Fruit fly (Drosophila melanogaster) whole organism, embryonic: ENCODE results near the gene CG12398.
A peak's percentile ranks its signal among the peaks of the same experiment; 100 is the strongest.

Experiments used
- Atf-2 ChIP-seq: fragments of 200-800 bp; sonication (Bioruptor generic); optimal IDR thresholded peaks from 2 replicates; lab custom pipeline; 2016; ENCODE audit warnings: missing biosample characterization, missing genetic modification characterization
- Atf3 ChIP-seq: fragments of 200-800 bp; sonication (Bioruptor generic); optimal IDR thresholded peaks from 3 replicates; lab custom pipeline; 2016; ENCODE audit warnings: missing biosample characterization, missing genetic modification characterization
- Atf6 ChIP-seq: fragments of 200-800 bp; sonication (Bioruptor generic); IDR thresholded peaks from 2 replicates; pipeline ENCODE4 v1.3.6; 2022; ENCODE audit warnings: missing biosample characterization, missing genetic modification characterization
- B-H2 ChIP-seq: fragments of 200-800 bp; sonication (Bioruptor generic); optimal IDR thresholded peaks from 2 replicates; lab custom pipeline; 2018; ENCODE audit warnings: missing biosample characterization, mild to moderate bottlenecking, missing genetic modification characterization
- CG1024 ChIP-seq: fragments of 200-800 bp; sonication (Bioruptor generic); IDR thresholded peaks from 2 replicates; pipeline ENCODE4 v1.3.6; 2022; ENCODE audit warnings: missing biosample characterization, missing genetic modification characterization
- CG10267 ChIP-seq: fragments of 200-800 bp; sonication (Bioruptor generic); optimal IDR thresholded peaks from 2 replicates; lab custom pipeline; 2018; ENCODE audit warnings: missing biosample characterization, mild to moderate bottlenecking, missing genetic modification characterization, moderate library complexity
- CG10274 ChIP-seq: fragments of 200-800 bp; sonication (Bioruptor generic); optimal IDR thresholded peaks from 3 replicates; lab custom pipeline; 2017; ENCODE audit warnings: missing biosample characterization, mild to moderate bottlenecking, missing genetic modification characterization
- CG10462 ChIP-seq: fragments of 200-800 bp; sonication (Bioruptor generic); optimal IDR thresholded peaks from 2 replicates; lab custom pipeline; 2016; ENCODE audit warnings: missing biosample characterization, missing genetic modification characterization
- CG10543 ChIP-seq: fragments of 200-800 bp; sonication (Bioruptor generic); optimal IDR thresholded peaks from 3 replicates; lab custom pipeline; 2017; ENCODE audit warnings: missing biosample characterization, mild to moderate bottlenecking, missing genetic modification characterization, moderate library complexity
- CG10959 ChIP-seq: fragments of 200-800 bp; sonication (Bioruptor generic); IDR thresholded peaks from 2 replicates; pipeline ENCODE4 v1.3.6; 2022; ENCODE audit warnings: missing biosample characterization, missing genetic modification characterization
- CG12219 ChIP-seq: fragments of 200-800 bp; sonication (Bioruptor generic); optimal IDR thresholded peaks from 3 replicates; lab custom pipeline; 2018; ENCODE audit warnings: missing biosample characterization, mild to moderate bottlenecking, missing genetic modification characterization
- CG13894 ChIP-seq: fragments of 200-800 bp; sonication (Bioruptor generic); optimal IDR thresholded peaks from 3 replicates; lab custom pipeline; 2018; ENCODE audit warnings: missing biosample characterization, mild to moderate bottlenecking, missing genetic modification characterization, moderate library complexity
- CG17912 ChIP-seq: fragments of 200-800 bp; sonication (Bioruptor generic); optimal IDR thresholded peaks from 2 replicates; lab custom pipeline; 2018; ENCODE audit warnings: missing biosample characterization, mild to moderate bottlenecking, missing genetic modification characterization
- CG18619 ChIP-seq: fragments of 200-800 bp; sonication (Bioruptor generic); optimal IDR thresholded peaks from 3 replicates; lab custom pipeline; 2017; ENCODE audit warnings: missing biosample characterization, mild to moderate bottlenecking, missing genetic modification characterization
- CG3726 ChIP-seq: fragments of 200-800 bp; sonication (Bioruptor generic); IDR thresholded peaks from 3 replicates; pipeline ENCODE4, ENCODE4 v1.3.6; 2022; ENCODE audit warnings: missing biosample characterization, missing genetic modification characterization
- CG6765 ChIP-seq: fragments of 200-800 bp; sonication (Bioruptor generic); optimal IDR thresholded peaks from 3 replicates; lab custom pipeline; 2017; ENCODE audit warnings: missing biosample characterization, mild to moderate bottlenecking, missing genetic modification characterization
- CG7556 ChIP-seq: fragments of 200-800 bp; sonication (Bioruptor generic); optimal IDR thresholded peaks from 2 replicates; lab custom pipeline; 2017; ENCODE audit warnings: missing biosample characterization, mild to moderate bottlenecking, missing genetic modification characterization
- CG7745 ChIP-seq: fragments of 200-800 bp; sonication (Bioruptor generic); optimal IDR thresholded peaks from 2 replicates; lab custom pipeline; 2018; ENCODE audit warnings: missing biosample characterization, mild to moderate bottlenecking, missing genetic modification characterization, moderate library complexity
- CG7987 ChIP-seq: fragments of 200-800 bp; sonication (Bioruptor generic); optimal IDR thresholded peaks from 2 replicates; lab custom pipeline; 2018; ENCODE audit warnings: missing biosample characterization, mild to moderate bottlenecking, missing genetic modification characterization, moderate library complexity
- CG8281 ChIP-seq: fragments of 200-800 bp; sonication (Bioruptor generic); optimal IDR thresholded peaks from 2 replicates; lab custom pipeline; 2018; ENCODE audit warnings: missing biosample characterization, mild to moderate bottlenecking, missing genetic modification characterization, moderate library complexity
- CTCF ChIP-seq: fragments of 200-800 bp; sonication (Bioruptor generic); optimal IDR thresholded peaks from 2 replicates; lab custom pipeline; 2017; ENCODE audit warnings: missing biosample characterization, mild to moderate bottlenecking, missing genetic modification characterization, moderate library complexity
- D19A ChIP-seq: fragments of 200-800 bp; optimal IDR thresholded peaks from 3 replicates; lab custom pipeline; 2019; ENCODE audit warnings: missing biosample characterization, mild to moderate bottlenecking, missing genetic modification characterization, moderate library complexity
- D19B ChIP-seq: fragments of 200-800 bp; sonication (Bioruptor generic); optimal IDR thresholded peaks from 2 replicates; lab custom pipeline; 2017; ENCODE audit warnings: missing biosample characterization, mild to moderate bottlenecking, missing genetic modification characterization
- Doc3 ChIP-seq: fragments of 200-800 bp; sonication (Bioruptor generic); IDR thresholded peaks from 3 replicates; pipeline ENCODE4 v1.3.6; 2022; ENCODE audit warnings: missing biosample characterization, missing genetic modification characterization; ENCODE audit not compliant: partially characterized antibody
- Fer3 ChIP-seq: fragments of 200-800 bp; sonication (Bioruptor generic); optimal IDR thresholded peaks from 2 replicates; lab custom pipeline; 2018; ENCODE audit warnings: missing biosample characterization, mild to moderate bottlenecking, missing genetic modification characterization, moderate library complexity
- HLH3B ChIP-seq: fragments of 200-800 bp; sonication (Bioruptor generic); IDR thresholded peaks from 2 replicates; pipeline ENCODE4 v1.3.6; 2022; ENCODE audit warnings: missing biosample characterization, missing genetic modification characterization
- HLHmδ ChIP-seq: fragments of 200-800 bp; sonication (Bioruptor generic); optimal IDR thresholded peaks from 2 replicates; lab custom pipeline; 2018; ENCODE audit warnings: missing biosample characterization, mild to moderate bottlenecking, missing genetic modification characterization, moderate library complexity
- Hey ChIP-seq: fragments of 200-800 bp; sonication (Bioruptor generic); optimal IDR thresholded peaks from 3 replicates; lab custom pipeline; 2018; ENCODE audit warnings: missing biosample characterization, mild to moderate bottlenecking, missing genetic modification characterization
- Hr39 ChIP-seq: fragments of >200 bp; optimal IDR thresholded peaks from 2 replicates; lab custom pipeline; 2017
- MBD-R2 ChIP-seq: fragments of 200-800 bp; sonication (Bioruptor generic); IDR thresholded peaks from 2 replicates; pipeline ENCODE4 v1.3.6; 2022; ENCODE audit warnings: missing biosample characterization, missing genetic modification characterization
- MTF-1 ChIP-seq: fragments of 200-800 bp; sonication (Bioruptor generic); optimal IDR thresholded peaks from 2 replicates; lab custom pipeline; 2018; ENCODE audit warnings: missing biosample characterization, mild to moderate bottlenecking, missing genetic modification characterization, borderline replicate concordance
- Nf-YA ChIP-seq: fragments of 200-800 bp; sonication (Bioruptor generic); IDR thresholded peaks from 2 replicates; pipeline ENCODE4 v1.3.6; 2022; ENCODE audit warnings: missing biosample characterization, missing genetic modification characterization
- PHDP ChIP-seq: fragments of 200-800 bp; sonication (Bioruptor generic); optimal IDR thresholded peaks from 3 replicates; lab custom pipeline; 2018; ENCODE audit warnings: missing biosample characterization, mild to moderate bottlenecking, missing genetic modification characterization, moderate library complexity
- Xrp1 ChIP-seq: fragments of 200-800 bp; sonication (Bioruptor generic); IDR thresholded peaks from 2 replicates; pipeline ENCODE4 v1.3.6; 2022; ENCODE audit warnings: missing biosample characterization, missing genetic modification characterization
- ac ChIP-seq: fragments of 200-800 bp; sonication (Bioruptor generic); optimal IDR thresholded peaks from 3 replicates; lab custom pipeline; 2017; ENCODE audit warnings: missing biosample characterization, mild to moderate bottlenecking, missing genetic modification characterization
- ase ChIP-seq: fragments of 200-800 bp; sonication (Bioruptor generic); IDR thresholded peaks from 3 replicates; pipeline ENCODE4 v1.3.6; 2022; ENCODE audit warnings: missing biosample characterization, missing genetic modification characterization
- disco-r ChIP-seq: fragments of 200-800 bp; sonication (Bioruptor generic); optimal IDR thresholded peaks from 2 replicates; lab custom pipeline; 2016; ENCODE audit warnings: missing biosample characterization, missing genetic modification characterization
- gem ChIP-seq: fragments of 200-800 bp; sonication (Bioruptor generic); optimal IDR thresholded peaks from 2 replicates; lab custom pipeline; 2019; ENCODE audit warnings: missing biosample characterization, mild to moderate bottlenecking, missing genetic modification characterization, moderate library complexity
- hkb ChIP-seq, 2 experiments: fragments of 200-800 bp in 1 of 2; fragments of >200 bp in 1 of 2; sonication (Bioruptor generic) in 1 of 2; IDR thresholded peaks in 1 of 2; optimal IDR thresholded peaks in 1 of 2; 2 replicates each; pipeline versions ENCODE4 v1.3.6 to Lab custom; 2017 to 2022; ENCODE audit warnings: missing biosample characterization in 1 of 2, missing genetic modification characterization in 1 of 2
- kni ChIP-seq: fragments of 200-800 bp; sonication (Bioruptor generic); optimal IDR thresholded peaks from 3 replicates; lab custom pipeline; 2017; ENCODE audit warnings: mild to moderate bottlenecking, missing biosample characterization, missing genetic modification reagents, missing genetic modification characterization
- mam ChIP-seq: fragments of 200-800 bp; sonication (Bioruptor generic); optimal IDR thresholded peaks from 3 replicates; lab custom pipeline; 2016; ENCODE audit warnings: missing biosample characterization, missing genetic modification characterization
- pan ChIP-seq, 4 experiments: fragments of >200 bp in 3 of 4; fragments of 200-800 bp in 1 of 4; sonication (Bioruptor generic) in 1 of 4; optimal IDR thresholded peaks in 3 of 4; IDR thresholded peaks in 1 of 4; 2 replicates each; pipeline versions ENCODE4 v1.3.6 to Lab custom; 2017 to 2022; ENCODE audit warnings: missing biosample characterization in 2 of 4, missing genetic modification characterization in 2 of 4, mixed read lengths in 1 of 4
- ranshi ChIP-seq: fragments of 200-800 bp; sonication (Bioruptor generic); IDR thresholded peaks from 2 replicates; pipeline ENCODE4 v1.3.6; 2022; ENCODE audit warnings: missing biosample characterization, missing genetic modification characterization
- sd ChIP-seq: fragments of 200-800 bp; sonication (Bioruptor generic); optimal IDR thresholded peaks from 3 replicates; lab custom pipeline; 2018; ENCODE audit warnings: missing biosample characterization, mild to moderate bottlenecking, missing genetic modification characterization, moderate library complexity
- slbo ChIP-seq: fragments of 200-800 bp; sonication (Bioruptor generic); IDR thresholded peaks from 2 replicates; pipeline ENCODE4 v1.3.6; 2022; ENCODE audit warnings: missing biosample characterization, missing genetic modification characterization
- stc ChIP-seq: fragments of 200-800 bp; sonication (Bioruptor generic); IDR thresholded peaks from 2 replicates; pipeline ENCODE4 v1.3.6; 2022; ENCODE audit warnings: missing biosample characterization, missing genetic modification characterization
- sug ChIP-seq: fragments of 200-800 bp; optimal IDR thresholded peaks from 2 replicates; lab custom pipeline; 2019; ENCODE audit warnings: missing biosample characterization, mild to moderate bottlenecking, missing genetic modification characterization, moderate library complexity
- wek ChIP-seq: fragments of 200-800 bp; sonication (Bioruptor generic); optimal IDR thresholded peaks from 3 replicates; lab custom pipeline; 2018; ENCODE audit warnings: missing biosample characterization, mild to moderate bottlenecking, missing genetic modification characterization, moderate library complexity
- yki ChIP-seq: fragments of >200 bp; optimal IDR thresholded peaks from 3 replicates; lab custom pipeline; 2018
- zfh1 ChIP-seq: fragments of 200-800 bp; sonication (Bioruptor generic); IDR thresholded peaks from 3 replicates; pipeline ENCODE4 v1.3.6; 2022; ENCODE audit warnings: missing biosample characterization, missing genetic modification characterization

CG12398 gene

dm6 chrX:14947399-14947798, 33.8 kb upstream of the CG12398 start (continued):
- no peak for TF ChIP-seq CG7745 (tag; lab: Kevin White, UChicago)
- TF ChIP-seq Xrp1: peak; percentile 41; the same call in 1 of the 2 replicates
- TF ChIP-seq stc (GFP tag; lab: Robert Waterston, UW): peak; percentile 59
- no peak for TF ChIP-seq pan (optimal IDR thresholded peaks at IDR 0.05; lab: Kevin White, UChicago)
- TF ChIP-seq pan (GFP tag; optimal IDR thresholded peaks at IDR 0.05 in 1 of 2, IDR thresholded peaks at IDR 0.05 in 1 of 2): peak in 1 of 2 experiments; percentile 70
- no peak for TF ChIP-seq yki (lab: Kevin White, UChicago)
- TF ChIP-seq ac: peak; percentile 14
- TF ChIP-seq B-H2: peak; percentile 18
- TF ChIP-seq gem (tag; lab: Kevin White, UChicago): peak; percentile 18
- peak; percentile 3 for TF ChIP-seq CG18619 (GFP tag; lab: Kevin White, UChicago)
- TF ChIP-seq sd: peak; percentile 5
- no peak for TF ChIP-seq CG10267
- TF ChIP-seq CG3726: peak; percentile 53; the same call in 1 of the 3 replicates
- TF ChIP-seq CG12219: peak; percentile 40
- TF ChIP-seq Hr39 (lab: Kevin White, UChicago): no peak
- TF ChIP-seq slbo (GFP tag; lab: Robert Waterston, UW): peak; percentile 34
- TF ChIP-seq CG17912: peak; percentile 47
- peak; percentile 16 for TF ChIP-seq CG13894
- TF ChIP-seq Atf6: peak; percentile 53
- TF ChIP-seq CG10462: no peak
- TF ChIP-seq ranshi: peak; percentile 45; the same call in 1 of the 2 replicates
- TF ChIP-seq mam (GFP tag; lab: Kevin White, UChicago): no peak
- no peak for TF ChIP-seq Atf3 (GFP tag; lab: Kevin White, UChicago)
- TF ChIP-seq wek (GFP tag; lab: Kevin White, UChicago): peak; percentile 46
- no peak for TF ChIP-seq Hey (tag; lab: Kevin White, UChicago)
- TF ChIP-seq CG10543 (GFP tag; lab: Kevin White, UChicago): peak; percentile 82
- TF ChIP-seq CG1024 (GFP tag; lab: Robert Waterston, UW): peak; percentile 10; the same call in 1 of the 2 replicates
- TF ChIP-seq CG7556 (GFP tag; lab: Kevin White, UChicago): peak; percentile 12
- TF ChIP-seq D19B (GFP tag; lab: Kevin White, UChicago): peak; percentile 37
- TF ChIP-seq D19A (tag; lab: Kevin White, UChicago): peak; percentile 35
- TF ChIP-seq HLH3B (GFP tag; lab: Robert Waterston, UW): peak; percentile 60; the same call in 1 of the 2 replicates
- peak; percentile 13 for TF ChIP-seq PHDP
- TF ChIP-seq MBD-R2 (GFP tag; lab: Robert Waterston, UW): peak; percentile 11; the same call in 1 of the 2 replicates
- TF ChIP-seq zfh1 (GFP tag; lab: Robert Waterston, UW): 0 out of 3 replicates have a peak, but pooled peaks have one; percentile 22
- TF ChIP-seq Atf-2 (GFP tag; lab: Kevin White, UChicago): no peak
- TF ChIP-seq CG10959: 0 out of 2 replicates have a peak, but pooled peaks have one; percentile 27
- TF ChIP-seq ase (GFP tag; lab: Robert Waterston, UW): peak; percentile 65; the same call in 2 of the 3 replicates
- peak; percentile 51 for TF ChIP-seq Fer3 (tag; lab: Kevin White, UChicago)
- TF ChIP-seq hkb (optimal IDR thresholded peaks at IDR 0.05; lab: Kevin White, UChicago): no peak
- TF ChIP-seq hkb (GFP tag; IDR thresholded peaks at IDR 0.05; lab: Robert Waterston, UW): peak; percentile 40; the same call in 1 of the 2 replicates
- peak; percentile 80 for TF ChIP-seq sug (tag; lab: Kevin White, UChicago)
- TF ChIP-seq disco-r (GFP tag; lab: Kevin White, UChicago): no peak
- TF ChIP-seq CG10274 (GFP tag; lab: Kevin White, UChicago): peak; percentile 12
- TF ChIP-seq HLHmδ (GFP tag; lab: Kevin White, UChicago): peak; percentile 69
- peak; percentile 62 for TF ChIP-seq CTCF (GFP tag; lab: Kevin White, UChicago)
- peak; percentile 68 for TF ChIP-seq kni
- peak; percentile 24 for TF ChIP-seq CG8281 (tag; lab: Kevin White, UChicago)
- TF ChIP-seq MTF-1: peak; percentile 77
- TF ChIP-seq CG7987 (GFP tag; lab: Kevin White, UChicago): peak; percentile 62
- peak; percentile 86 for TF ChIP-seq CG6765 (GFP tag; lab: Kevin White, UChicago)
- TF ChIP-seq Doc3 (GFP tag; lab: Robert Waterston, UW): 0 out of 3 replicates have a peak, but pooled peaks have one; percentile 7
- 0 out of 2 replicates have a peak, but pooled peaks have one; percentile 29 for TF ChIP-seq Nf-YA (GFP tag; lab: Robert Waterston, UW)
